Fruit fly (Drosophila melanogaster): ENCODE results near the gene Cyp28d2.

Cyp28d2 gene

DNA sequence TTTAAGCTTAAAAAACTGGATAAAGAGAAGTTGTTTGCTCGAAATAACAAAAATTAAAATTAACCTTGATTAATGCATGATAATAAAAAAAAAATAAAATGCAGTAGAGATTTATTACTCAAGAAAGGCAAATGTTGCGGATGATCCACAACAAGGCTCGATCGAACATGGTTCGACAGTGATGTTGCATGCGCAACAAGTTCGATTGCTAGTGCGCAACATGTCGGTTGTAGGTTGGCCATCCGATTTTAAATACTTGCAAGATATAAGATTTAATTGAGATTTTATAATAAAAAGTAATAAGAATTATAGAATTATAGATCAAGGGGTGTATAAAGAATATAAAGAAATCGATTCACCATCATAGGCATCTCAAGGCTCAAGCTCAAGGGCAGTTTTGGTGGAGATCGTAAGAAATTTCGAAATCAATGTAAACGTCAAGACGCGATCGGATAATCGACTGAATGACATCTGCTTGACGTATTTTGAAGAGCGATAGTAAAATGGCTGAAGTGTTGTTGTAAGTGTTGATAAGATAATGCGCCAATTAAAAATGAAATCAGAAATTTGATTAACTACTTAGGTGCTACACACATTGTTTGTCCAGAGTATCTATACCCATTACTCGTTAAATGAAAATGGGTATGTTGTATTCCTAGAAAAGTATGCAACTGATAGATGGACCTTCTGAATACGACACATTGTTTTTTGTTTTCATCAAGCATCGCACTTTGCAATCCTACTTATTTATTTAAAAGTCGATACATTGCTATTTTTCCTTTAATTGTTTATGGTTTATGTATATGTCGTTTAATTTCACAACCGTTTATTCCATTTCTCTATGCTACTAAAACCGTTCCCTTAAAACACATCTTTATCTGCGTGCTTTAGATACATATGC, 2.4 kb downstream of the Cyp28d2 start:
- no peak for TF ChIP-seq Pif1B (GFP tag; optimal IDR thresholded peaks at IDR 0.05)

dm6 chr2L:5210145-5210504, 3.1 kb downstream of the Cyp28d2 start, which contains the start of gene Cyp28d1:
Cyp28d1 (plus strand) TSS chr2L:5210460.
- TF ChIP-seq CG9948 (tag; optimal IDR thresholded peaks at IDR 0.05) (no peak), CG17806 (tag; optimal IDR thresholded peaks at IDR 0.05) (no peak), CG32121 (GFP tag; IDR thresholded peaks at IDR 0.05) (no peak), EcR (GFP tag; optimal IDR thresholded peaks at IDR 0.05) (no peak), CG10348 (GFP tag; IDR thresholded peaks at IDR 0.05) (no peak)

dm6 chr2L:5210946-5211345, 3.9 kb downstream of the Cyp28d2 start:
- TF ChIP-seq CG9948 (tag; optimal IDR thresholded peaks at IDR 0.05) (no peak), Pif1B (GFP tag; optimal IDR thresholded peaks at IDR 0.05) (no peak), CG4496 (GFP tag; IDR thresholded peaks at IDR 0.05) (no peak), CG17806 (tag; optimal IDR thresholded peaks at IDR 0.05) (no peak), CG32121 (GFP tag; IDR thresholded peaks at IDR 0.05) (no peak), CG14655 (GFP tag; optimal IDR thresholded peaks at IDR 0.05) (no peak), CG8301 (tag; optimal IDR thresholded peaks at IDR 0.05) (no peak), gl (tag; optimal IDR thresholded peaks at IDR 0.05) (no peak), rn (GFP tag; IDR thresholded peaks at IDR 0.05) (no peak), EcR (GFP tag; optimal IDR thresholded peaks at IDR 0.05) (no peak), D1 (tag; optimal IDR thresholded peaks at IDR 0.05) (no peak), CG12605 (GFP tag; IDR thresholded peaks at IDR 0.05) (no peak), fd96Ca (GFP tag; IDR thresholded peaks at IDR 0.05) (no peak), Pif1A (GFP tag; optimal IDR thresholded peaks at IDR 0.05) (no peak), Ets98B (GFP tag; IDR thresholded peaks at IDR 0.05) (no peak), Snoo (tag; optimal IDR thresholded peaks at IDR 0.05) (no peak), CG15710 (tag; optimal IDR thresholded peaks at IDR 0.05) (no peak), CG10348 (GFP tag; IDR thresholded peaks at IDR 0.05) (no peak), CG34367 (tag; optimal IDR thresholded peaks at IDR 0.05) (no peak)

dm6 chr2L:5214981-5215380, 7.9 kb downstream of the Cyp28d2 start, which contains the start of gene CG7742:
CG7742 (minus strand) TSS chr2L:5215081.
- TF ChIP-seq CG9948 (tag; optimal IDR thresholded peaks at IDR 0.05), result no peak
- no peak for TF ChIP-seq CG10348 (GFP tag; IDR thresholded peaks at IDR 0.05)
- TF ChIP-seq gl (tag; optimal IDR thresholded peaks at IDR 0.05), result no peak

DNA sequence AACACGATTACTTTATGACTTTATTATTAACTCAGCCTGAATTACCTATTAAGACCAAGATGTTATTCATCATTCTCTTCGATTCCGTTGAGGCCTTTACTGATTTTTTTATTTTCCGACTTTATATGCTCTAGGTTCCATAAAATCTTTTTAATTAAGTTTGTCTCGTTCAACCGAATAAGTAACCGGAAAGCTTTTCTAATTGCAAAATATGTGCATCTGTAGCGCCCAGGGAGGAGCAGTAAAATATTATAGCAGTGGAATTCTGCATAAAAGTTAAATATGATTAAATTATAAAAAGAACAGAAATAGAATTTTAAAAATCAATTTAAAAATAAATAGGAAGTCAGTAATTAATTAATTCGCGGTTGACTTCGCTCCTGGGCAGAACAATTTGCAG, 9.4 kb downstream of the Cyp28d2 start, which contains the start of the genes CG14034 and TpnC25D:
Gene CG14034 (minus strand): TSS at position 101 of the 400 bp plus-strand sequence.
Gene TpnC25D (plus strand): TSS at position 260 of the 400 bp plus-strand sequence.
- TF ChIP-seq CG17806 (tag; optimal IDR thresholded peaks at IDR 0.05), result no peak
- no peak for TF ChIP-seq CG9948 (tag; optimal IDR thresholded peaks at IDR 0.05)
- TF ChIP-seq CG13204 (GFP tag; optimal IDR thresholded peaks at IDR 0.05), result no peak

dm6 chr2L:5223317-5223716, 16.2 kb downstream of the Cyp28d2 start:
- TF ChIP-seq Pif1B (GFP tag; optimal IDR thresholded peaks at IDR 0.05) (no peak), CG12605 (GFP tag; IDR thresholded peaks at IDR 0.05) (no peak), CG4496 (GFP tag; IDR thresholded peaks at IDR 0.05) (no peak), CG34367 (tag; optimal IDR thresholded peaks at IDR 0.05) (no peak), CG14655 (GFP tag; optimal IDR thresholded peaks at IDR 0.05) (no peak), CG17806 (tag; optimal IDR thresholded peaks at IDR 0.05) (no peak), EcR (GFP tag; optimal IDR thresholded peaks at IDR 0.05) (no peak), CG8301 (tag; optimal IDR thresholded peaks at IDR 0.05) (no peak), CG8159 (tag; optimal IDR thresholded peaks at IDR 0.05) (no peak)

dm6 chr2L:5224724-5225319, 17.8 kb downstream of the Cyp28d2 start:
- TF ChIP-seq CG4496 (GFP tag; IDR thresholded peaks at IDR 0.05) (peak; percentile 41; the same call in 2 of the 3 replicates), CG8301 (tag; optimal IDR thresholded peaks at IDR 0.05) (no peak)
